Worm (Caenorhabditis elegans) whole organism, mixed stage, embryonic: ENCODE results near the gene srx-50.

Experiments
- M03D4.4 ChIP-seq: sonication (generic microtip); optimal IDR thresholded peaks from 2 replicates; lab custom pipeline; 2017; ENCODE audit warnings: mild to moderate bottlenecking, missing genetic modification characterization, missing compliant biosample characterization
- bed-3 ChIP-seq: fragments of 200-800 bp; sonication (Bioruptor generic); optimal IDR thresholded peaks from 3 replicates; lab custom pipeline; 2018; ENCODE audit warnings: mild to moderate bottlenecking, missing genetic modification characterization, moderate library complexity, missing compliant biosample characterization
- blmp-1 ChIP-seq: fragments of 150-350 bp; optimal IDR thresholded peaks from 2 replicates; lab custom pipeline; 2014; ENCODE audit warnings: missing biosample characterization, missing genetic modification characterization
- ceh-43 ChIP-seq: fragments of 200-800 bp; sonication (Bioruptor generic); optimal IDR thresholded peaks from 2 replicates; lab custom pipeline; 2018; ENCODE audit warnings: mild to moderate bottlenecking, missing genetic modification characterization, moderate library complexity, missing compliant biosample characterization
- ceh-83 ChIP-seq: fragments of 200-800 bp; sonication (Bioruptor generic); optimal IDR thresholded peaks from 2 replicates; lab custom pipeline; 2018; ENCODE audit warnings: mild to moderate bottlenecking, missing genetic modification characterization, missing compliant biosample characterization
- ces-1 ChIP-seq: fragments of 150-350 bp; optimal IDR thresholded peaks from 2 replicates; lab custom pipeline; 2014; ENCODE audit warnings: missing biosample characterization, missing genetic modification reagents, missing genetic modification characterization
- cnd-1 ChIP-seq: fragments of 200-800 bp; sonication (Bioruptor generic); optimal IDR thresholded peaks from 2 replicates; lab custom pipeline; 2018; ENCODE audit warnings: mild to moderate bottlenecking, missing genetic modification characterization, missing compliant biosample characterization
- elt-1 ChIP-seq: sonication (generic microtip); optimal IDR thresholded peaks from 2 replicates; lab custom pipeline; 2017; ENCODE audit warnings: missing genetic modification characterization, mild to moderate bottlenecking, missing compliant biosample characterization, antibody characterized with exemption, moderate library complexity, borderline replicate concordance; ENCODE audit not compliant: insufficient read depth
- elt-3 ChIP-seq: fragments of 150-350 bp; optimal IDR thresholded peaks from 2 replicates; lab custom pipeline; 2014; ENCODE audit warnings: missing biosample characterization, missing genetic modification characterization
- flh-1 ChIP-seq: fragments of 200-800 bp; sonication (Bioruptor generic); optimal IDR thresholded peaks from 2 replicates; lab custom pipeline; 2018; ENCODE audit warnings: mild to moderate bottlenecking, missing genetic modification characterization, moderate library complexity, missing compliant biosample characterization
- ham-2 ChIP-seq: fragments of 200-800 bp; sonication (Bioruptor generic); optimal IDR thresholded peaks from 2 replicates; lab custom pipeline; 2018; ENCODE audit warnings: mild to moderate bottlenecking, missing genetic modification characterization, missing compliant biosample characterization
- lin-13 ChIP-seq: fragments of 150-350 bp; optimal IDR thresholded peaks from 2 replicates; lab custom pipeline; 2014; ENCODE audit warnings: missing biosample characterization, missing genetic modification characterization
- lin-32 ChIP-seq: fragments of 200-800 bp; sonication (Bioruptor generic); optimal IDR thresholded peaks from 2 replicates; lab custom pipeline; 2018; ENCODE audit warnings: mild to moderate bottlenecking, missing genetic modification characterization, missing compliant biosample characterization
- lsy-2 ChIP-seq: fragments of 150-350 bp; optimal IDR thresholded peaks from 2 replicates; lab custom pipeline; 2014; ENCODE audit warnings: missing biosample characterization, missing genetic modification characterization
- mab-5 ChIP-seq: fragments of 150-350 bp; optimal IDR thresholded peaks from 2 replicates; lab custom pipeline; 2014; ENCODE audit warnings: missing biosample characterization, missing genetic modification characterization
- mep-1 ChIP-seq: fragments of 150-350 bp; optimal IDR thresholded peaks from 2 replicates; lab custom pipeline; 2017; ENCODE audit warnings: missing biosample characterization, missing genetic modification reagents, missing genetic modification characterization, inconsistent platforms
- mls-2 ChIP-seq: sonication (generic microtip); optimal IDR thresholded peaks from 2 replicates; lab custom pipeline; 2016; ENCODE audit warnings: mild to moderate bottlenecking, missing genetic modification characterization, moderate library complexity, missing compliant biosample characterization
- nhr-12 ChIP-seq: fragments of 150-350 bp; optimal IDR thresholded peaks from 2 replicates; lab custom pipeline; 2014; ENCODE audit warnings: missing biosample characterization, missing genetic modification characterization
- nhr-2 ChIP-seq: fragments of 150-350 bp; optimal IDR thresholded peaks from 2 replicates; lab custom pipeline; 2014; ENCODE audit warnings: missing biosample characterization, missing genetic modification characterization
- nhr-237 ChIP-seq: fragments of 150-350 bp; optimal IDR thresholded peaks from 2 replicates; lab custom pipeline; 2014; ENCODE audit warnings: missing biosample characterization, missing genetic modification characterization
- nhr-28 ChIP-seq: fragments of 150-350 bp; optimal IDR thresholded peaks from 2 replicates; lab custom pipeline; 2014; ENCODE audit warnings: missing biosample characterization, missing genetic modification characterization
- nhr-76 ChIP-seq: sonication (generic microtip); optimal IDR thresholded peaks from 2 replicates; lab custom pipeline; 2017; ENCODE audit warnings: missing biosample characterization, missing genetic modification characterization
- pha-4 ChIP-seq: fragments of 150-350 bp; optimal IDR thresholded peaks from 2 replicates; lab custom pipeline; 2018; ENCODE audit warnings: missing biosample characterization, missing genetic modification reagents, missing genetic modification characterization
- sptf-1 ChIP-seq: sonication (generic microtip); optimal IDR thresholded peaks from 2 replicates; lab custom pipeline; 2017; ENCODE audit warnings: mild to moderate bottlenecking, missing genetic modification characterization, moderate library complexity, missing compliant biosample characterization
- tbx-8 ChIP-seq: fragments of 200-800 bp; sonication (Bioruptor generic); optimal IDR thresholded peaks from 2 replicates; lab custom pipeline; 2018; ENCODE audit warnings: mild to moderate bottlenecking, missing genetic modification characterization, moderate library complexity, missing compliant biosample characterization
- unc-120 ChIP-seq: sonication (generic microtip); optimal IDR thresholded peaks from 2 replicates; lab custom pipeline; 2017; ENCODE audit warnings: missing genetic modification characterization, missing compliant biosample characterization; ENCODE audit not compliant: poor library complexity, severe bottlenecking
- unc-39 ChIP-seq: fragments of 150-350 bp; optimal IDR thresholded peaks from 2 replicates; lab custom pipeline; 2014; ENCODE audit warnings: missing biosample characterization, missing genetic modification characterization
- unc-62 ChIP-seq: fragments of 150-350 bp; optimal IDR thresholded peaks from 2 replicates; lab custom pipeline; 2014; ENCODE audit warnings: missing biosample characterization, missing genetic modification reagents, missing genetic modification characterization
- zip-8 ChIP-seq: fragments of 150-350 bp; optimal IDR thresholded peaks from 2 replicates; lab custom pipeline; 2014; ENCODE audit warnings: missing biosample characterization, missing genetic modification characterization

srx-50 gene

ce11 chrIV:7012731-7013445 lies 44.9 kb upstream of the srx-50 start:
- TF ChIP-seq nhr-28 (tag; lab: Kevin White, UChicago) (no peak), lin-32 (GFP tag; lab: Kevin White, UChicago) (no peak), cnd-1 (tag; lab: Kevin White, UChicago) (no peak), bed-3 (GFP tag; lab: Kevin White, UChicago) (no peak), lin-13 (tag; lab: Kevin White, UChicago) (no peak), zip-8 (tag; lab: Kevin White, UChicago) (no peak), flh-1 (GFP tag; lab: Kevin White, UChicago) (no peak), unc-62 (GFP tag; lab: Kevin White, UChicago) (no peak), nhr-12 (no peak), unc-120 (tag; lab: Kevin White, UChicago) (no peak)
- TF ChIP-seq, all 35 proteins: peak for 0

DNA sequence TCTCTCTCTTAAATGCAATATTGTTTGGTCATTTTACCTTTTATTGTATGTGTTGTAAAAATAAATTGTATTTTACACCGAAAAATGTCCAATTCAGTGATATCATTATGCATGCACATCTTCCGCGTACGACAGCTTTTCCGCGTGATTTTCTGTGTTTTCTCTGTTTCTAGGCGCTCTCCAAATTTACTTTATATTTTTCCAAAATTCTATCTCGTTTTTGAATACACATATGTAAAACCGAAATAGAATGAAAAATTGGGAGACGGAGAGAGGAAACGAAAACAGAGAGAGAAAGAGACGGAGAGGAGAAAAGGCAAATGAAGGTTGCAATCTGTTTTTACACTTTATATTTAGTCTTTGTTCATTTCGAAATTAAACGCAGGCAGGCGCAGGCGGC lies 41.3 kb upstream of the srx-50 start:
- TF ChIP-seq lsy-2 (tag; lab: Kevin White, UChicago) = peak; percentile 22
- TF ChIP-seq unc-120 (tag; lab: Kevin White, UChicago) = peak; percentile 13
- peak; percentile 62 for TF ChIP-seq nhr-237 (tag; lab: Kevin White, UChicago)
- no peak for TF ChIP-seq sptf-1 (tag; lab: Kevin White, UChicago)
- TF ChIP-seq lin-32 (GFP tag; lab: Kevin White, UChicago) = no peak
- TF ChIP-seq ham-2 = no peak
- TF ChIP-seq ces-1 = peak; percentile 80
- no peak for TF ChIP-seq tbx-8 (GFP tag; lab: Kevin White, UChicago)
- peak; percentile 48 for TF ChIP-seq unc-62 (GFP tag; lab: Kevin White, UChicago)
- TF ChIP-seq pha-4 (tag; lab: Kevin White, UChicago) = no peak
- no peak for TF ChIP-seq elt-1

- TF ChIP-seq ces-1 (peak; percentile 83), nhr-2 (tag; lab: Kevin White, UChicago) (peak; percentile 92), mls-2 (tag; lab: Kevin White, UChicago) (peak; percentile 14), lin-13 (tag; lab: Kevin White, UChicago) (no peak)
These were observed 40.6 kb upstream of the srx-50 start, which contains the start of gene gldi-4 for ce11 chrIV:7017123-7017674. Gene gldi-4 (plus strand): TSS chrIV:7017624.

- no peak for TF ChIP-seq ces-1
- no peak for TF ChIP-seq ceh-43 (GFP tag; lab: Kevin White, UChicago)
- TF ChIP-seq blmp-1 = no peak
- TF ChIP-seq lin-13 (tag; lab: Kevin White, UChicago) = no peak
- TF ChIP-seq mab-5 = no peak
- TF ChIP-seq nhr-76 (tag; lab: Kevin White, UChicago) = no peak
These were observed 39.2 kb upstream of the srx-50 start for ce11 chrIV:7018623-7019022.

- no peak for TF ChIP-seq blmp-1
- no peak for TF ChIP-seq lin-32 (GFP tag; lab: Kevin White, UChicago)
- no peak for TF ChIP-seq nhr-12
- TF ChIP-seq pha-4 (tag; lab: Kevin White, UChicago) = no peak
- TF ChIP-seq nhr-28 (tag; lab: Kevin White, UChicago) = no peak
- TF ChIP-seq lin-13 (tag; lab: Kevin White, UChicago) = no peak
- TF ChIP-seq unc-62 (GFP tag; lab: Kevin White, UChicago) = no peak
- TF ChIP-seq mep-1 (tag; lab: Kevin White, UChicago) = no peak
- no peak for TF ChIP-seq unc-39 (tag; lab: Kevin White, UChicago)
- TF ChIP-seq nhr-237 (tag; lab: Kevin White, UChicago) = no peak
- TF ChIP-seq mls-2 (tag; lab: Kevin White, UChicago) = no peak
- TF ChIP-seq, all 35 proteins: peak for 0
These were observed 37.1 kb upstream of the srx-50 start for ce11 chrIV:7020630-7021029.

ce11 chrIV:7022227-7022626 lies 35.5 kb upstream of the srx-50 start:
- TF ChIP-seq blmp-1 (no peak), unc-39 (tag; lab: Kevin White, UChicago) (no peak), nhr-237 (tag; lab: Kevin White, UChicago) (no peak), elt-3 (tag; lab: Kevin White, UChicago) (no peak), ceh-83 (GFP tag; lab: Kevin White, UChicago) (no peak), M03D4.4 (no peak), tbx-8 (GFP tag; lab: Kevin White, UChicago) (no peak), ces-1 (no peak)
